Worm (Caenorhabditis elegans): Measurements from ENCODE around the gene cbp-2.

cbp-2 gene

ce11 chrIII:9905307-9905706 is 17.7 kb upstream of the cbp-2 start:
- TF ChIP-seq skn-1 (tag; optimal IDR thresholded peaks at IDR 0.05), result no peak
- TF ChIP-seq nhr-10 (tag; optimal IDR thresholded peaks at IDR 0.05), result no peak
- peak; percentile 90 for TF ChIP-seq aha-1 (tag)
- 0 out of 2 replicates have a peak, but pooled peaks have one; percentile 51 for TF ChIP-seq hmg-1.1 (GFP tag; IDR thresholded peaks at IDR 0.05)
- no peak for TF ChIP-seq saeg-2 (GFP tag; IDR thresholded peaks at IDR 0.05)
- TF ChIP-seq dmd-8 (GFP tag; IDR thresholded peaks at IDR 0.05), result no peak
- TF ChIP-seq nhr-6 (tag; optimal IDR thresholded peaks at IDR 0.05), result no peak
- 0 out of 2 replicates have a peak, but pooled peaks have one; percentile 21 for TF ChIP-seq dmd-6 (GFP tag; IDR thresholded peaks at IDR 0.05)
- TF ChIP-seq hif-1 (tag; optimal IDR thresholded peaks at IDR 0.05), result peak in 1 of 2 experiments; percentile 11
- 0 out of 2 replicates have a peak, but pooled peaks have one; percentile 44 for TF ChIP-seq ctbp-1 (GFP tag; IDR thresholded peaks at IDR 0.05)
- TF ChIP-seq vab-7 (GFP tag; IDR thresholded peaks at IDR 0.05), result no peak
- no peak for TF ChIP-seq nhr-48 (tag; optimal IDR thresholded peaks at IDR 0.05)
- peak in 1 of 2 experiments; percentile 1 for TF ChIP-seq lsy-2 (tag; optimal IDR thresholded peaks at IDR 0.05)
- peak in 1 of 2 experiments; percentile 95 for TF ChIP-seq unc-62 (GFP tag; optimal IDR thresholded peaks at IDR 0.05 in 1 of 2)
- no peak for TF ChIP-seq unc-62 (tag; optimal IDR thresholded peaks at IDR 0.05)
- peak; percentile 83 for TF ChIP-seq fkh-10 (GFP tag; optimal IDR thresholded peaks at IDR 0.05)
- TF ChIP-seq mep-1 (tag; optimal IDR thresholded peaks at IDR 0.05), result peak; percentile 45
- no peak for TF ChIP-seq egl-43 (GFP tag; IDR thresholded peaks at IDR 0.05)
- TF ChIP-seq hlh-11 (tag; optimal IDR thresholded peaks at IDR 0.05), result peak; percentile 19
- no peak for TF ChIP-seq F26F4.8 (GFP tag; conservative IDR thresholded peaks at IDR 0.05)
- TF ChIP-seq ces-1 (GFP tag; optimal IDR thresholded peaks at IDR 0.05), result peak; percentile 73
- 0 out of 2 replicates have a peak, but pooled peaks have one; percentile 17 for TF ChIP-seq set-16 (GFP tag; IDR thresholded peaks at IDR 0.05)
- TF ChIP-seq mdl-1 (tag; optimal IDR thresholded peaks at IDR 0.05), result peak in 1 of 2 experiments; percentile 36
- TF ChIP-seq rbr-2 (tag; optimal IDR thresholded peaks at IDR 0.05), result peak; percentile 47
- no peak for TF ChIP-seq zip-11 (GFP tag; IDR thresholded peaks at IDR 0.05)
- TF ChIP-seq F44E2.7 (GFP tag; IDR thresholded peaks at IDR 0.05), result no peak
- peak; percentile 80 for TF ChIP-seq hlh-30 (tag; optimal IDR thresholded peaks at IDR 0.05; ENCODE audit: insufficient read depth)
- TF ChIP-seq duxl-1 (tag; optimal IDR thresholded peaks at IDR 0.05; ENCODE audit: poor library complexity), result no peak
- TF ChIP-seq Y105C5A.15 (GFP tag; IDR thresholded peaks at IDR 0.05), result no peak

- TF ChIP-seq lir-3 (tag; optimal IDR thresholded peaks at IDR 0.05) (no peak), unc-62 (GFP tag; optimal IDR thresholded peaks at IDR 0.05 in 1 of 2) (peak in 1 of 2 experiments; percentile 23), unc-62 (tag; optimal IDR thresholded peaks at IDR 0.05) (no peak), nhr-28 (tag; optimal IDR thresholded peaks at IDR 0.05) (peak; percentile 37), Y5F2A.4 (GFP tag; optimal IDR thresholded peaks at IDR 0.05) (no peak), spr-3 (GFP tag; optimal IDR thresholded peaks at IDR 0.05) (no peak), mes-2 (tag; optimal IDR thresholded peaks at IDR 0.05; ENCODE audit: poor library complexity, severe bottlenecking) (peak; percentile 22), ceh-28 (tag; optimal IDR thresholded peaks at IDR 0.05) (no peak)
Measured at ce11 chrIII:9907574-9907973, 15.4 kb upstream of the cbp-2 start.

- TF ChIP-seq hlh-30 (tag; optimal IDR thresholded peaks at IDR 0.05; ENCODE audit: insufficient read depth) (peak; percentile 7), lir-3 (tag; optimal IDR thresholded peaks at IDR 0.05) (no peak), dve-1 (tag; optimal IDR thresholded peaks at IDR 0.05; ENCODE audit: insufficient read depth) (peak; percentile 2), attf-4 (tag; optimal IDR thresholded peaks at IDR 0.05) (no peak), ceh-82 (tag; optimal IDR thresholded peaks at IDR 0.05) (no peak), dmd-6 (GFP tag; IDR thresholded peaks at IDR 0.05) (no peak), cey-2 (tag; optimal IDR thresholded peaks at IDR 0.05; ENCODE audit: borderline replicate concordance, insufficient read depth) (no peak)
Measured at ce11 chrIII:9908769-9909168, 14.2 kb upstream of the cbp-2 start.

Data from whole organism, L4 larva.